Worm (Caenorhabditis elegans) whole organism, young adult: ENCODE results near the gene srxa-1.

Source experiments
- B0019.2 ChIP-seq: fragments of 200-800 bp; sonication (Bioruptor generic); conservative IDR thresholded peaks from 2 replicates; pipeline ENCODE4 v1.3.6; 2022; ENCODE audit warnings: missing genetic modification reagents, missing genetic modification characterization, missing compliant biosample characterization
- B0336.3 ChIP-seq: fragments of 200-800 bp; sonication (Bioruptor generic); IDR thresholded peaks from 2 replicates; pipeline ENCODE4 v1.3.6; 2022; ENCODE audit warnings: missing genetic modification characterization, missing compliant biosample characterization
- C17E4.6 ChIP-seq: fragments of 200-800 bp; sonication (Bioruptor generic); IDR thresholded peaks from 2 replicates; pipeline ENCODE4 v1.3.6; 2022; ENCODE audit warnings: missing genetic modification reagents, missing genetic modification characterization, missing compliant biosample characterization
- D2030.7 ChIP-seq: fragments of 200-800 bp; sonication (Bioruptor generic); IDR thresholded peaks from 2 replicates; pipeline ENCODE4 v1.3.6; 2022; ENCODE audit warnings: missing genetic modification reagents, missing genetic modification characterization, missing compliant biosample characterization
- F10E7.11 ChIP-seq: sonication (generic microtip); optimal IDR thresholded peaks from 2 replicates; lab custom pipeline; 2017; ENCODE audit warnings: mild to moderate bottlenecking, missing genetic modification characterization, moderate library complexity, missing compliant biosample characterization
- F22D6.2 ChIP-seq: sonication (generic microtip); optimal IDR thresholded peaks from 2 replicates; lab custom pipeline; 2016; ENCODE audit warnings: mild to moderate bottlenecking, missing genetic modification characterization, missing compliant biosample characterization
- F33H1.4 ChIP-seq: fragments of 200-800 bp; sonication (Bioruptor generic); IDR thresholded peaks from 2 replicates; pipeline ENCODE4 v1.3.6; 2022; ENCODE audit warnings: missing genetic modification reagents, missing genetic modification characterization, missing compliant biosample characterization
- F39B2.1 ChIP-seq: fragments of 200-800 bp; sonication (Bioruptor generic); IDR thresholded peaks from 2 replicates; pipeline ENCODE4 v1.3.6; 2022; ENCODE audit warnings: missing genetic modification reagents, missing genetic modification characterization, missing compliant biosample characterization
- F49E8.2 ChIP-seq: sonication (generic microtip); optimal IDR thresholded peaks from 3 replicates; lab custom pipeline; 2017; ENCODE audit warnings: missing genetic modification characterization, mild to moderate bottlenecking, missing compliant biosample characterization, antibody characterized with exemption, moderate library complexity; ENCODE audit not compliant: insufficient read depth
- K12H6.12 ChIP-seq: fragments of 200-800 bp; sonication (Bioruptor generic); optimal IDR thresholded peaks from 2 replicates; lab custom pipeline; 2018; ENCODE audit warnings: mild to moderate bottlenecking, missing genetic modification characterization, missing compliant biosample characterization
- Y79H2A.3 ChIP-seq: fragments of 200-800 bp; sonication (Bioruptor generic); conservative IDR thresholded peaks from 2 replicates; pipeline ENCODE4 v1.3.6; 2022; ENCODE audit warnings: missing genetic modification reagents, missing genetic modification characterization, missing compliant biosample characterization
- aptf-2 ChIP-seq: fragments of 200-800 bp; sonication (Bioruptor generic); conservative IDR thresholded peaks from 2 replicates; pipeline ENCODE4 v1.3.6; 2022; ENCODE audit warnings: missing genetic modification reagents, missing genetic modification characterization, missing compliant biosample characterization
- atf-7 ChIP-seq: sonication (generic microtip); optimal IDR thresholded peaks from 2 replicates; lab custom pipeline; 2017; ENCODE audit warnings: mild to moderate bottlenecking, missing genetic modification characterization, missing compliant biosample characterization
- athp-1 ChIP-seq: sonication (generic microtip); optimal IDR thresholded peaks from 2 replicates; lab custom pipeline; 2017; ENCODE audit warnings: mild to moderate bottlenecking, missing genetic modification characterization, missing compliant biosample characterization
- attf-5 ChIP-seq: fragments of 200-800 bp; sonication (Bioruptor generic); optimal IDR thresholded peaks from 2 replicates; lab custom pipeline; 2018; ENCODE audit warnings: mild to moderate bottlenecking, missing genetic modification characterization, missing compliant biosample characterization
- die-1 ChIP-seq: sonication (generic microtip); optimal IDR thresholded peaks from 2 replicates; lab custom pipeline; 2016; ENCODE audit warnings: missing genotype, mild to moderate bottlenecking, missing genetic modification characterization, missing compliant biosample characterization
- efl-1 ChIP-seq: fragments of 150-350 bp; optimal IDR thresholded peaks from 2 replicates; lab custom pipeline; 2014; ENCODE audit warnings: missing biosample characterization, missing genetic modification reagents, missing genetic modification characterization
- egl-44 ChIP-seq: fragments of 200-800 bp; sonication (Bioruptor generic); IDR thresholded peaks from 2 replicates; pipeline ENCODE4 v1.3.6; 2022; ENCODE audit warnings: missing genetic modification reagents, missing genetic modification characterization, missing compliant biosample characterization
- egrh-3 ChIP-seq: fragments of 200-800 bp; sonication (Bioruptor generic); IDR thresholded peaks from 2 replicates; pipeline ENCODE4 v1.3.6; 2022; ENCODE audit warnings: missing genetic modification reagents, missing genetic modification characterization, missing compliant biosample characterization
- fkh-3 ChIP-seq: sonication (generic microtip); optimal IDR thresholded peaks from 2 replicates; lab custom pipeline; 2016; ENCODE audit warnings: mild to moderate bottlenecking, missing genetic modification characterization, missing compliant biosample characterization
- gei-17 ChIP-seq: fragments of 200-800 bp; sonication (Bioruptor generic); optimal IDR thresholded peaks from 2 replicates; lab custom pipeline; 2018; ENCODE audit warnings: mild to moderate bottlenecking, missing genetic modification characterization, missing compliant biosample characterization
- him-1 ChIP-seq: sonication (generic microtip); optimal IDR thresholded peaks from 2 replicates; lab custom pipeline; 2016; ENCODE audit warnings: missing genotype, missing genetic modification reagents, missing genetic modification characterization, missing compliant biosample characterization
- let-607 ChIP-seq, 2 experiments: fragments of 200-800 bp in 1 of 2; sonication (Bioruptor generic) in 1 of 2; sonication (generic microtip) in 1 of 2; optimal IDR thresholded peaks; 2 replicates each; lab custom pipeline; 2016 to 2018; ENCODE audit warnings: mild to moderate bottlenecking in 2 of 2, missing compliant biosample characterization in 2 of 2, missing genetic modification characterization in 2 of 2, moderate library complexity in 2 of 2, missing genotype in 1 of 2
- lin-35 ChIP-seq, 3 experiments: fragments of 150-350 bp in 2 of 3; sonication (generic microtip) in 1 of 3; optimal IDR thresholded peaks; 2 replicates each; lab custom pipeline; 2014 to 2018; ENCODE audit warnings: missing biosample characterization in 3 of 3, missing genetic modification characterization in 3 of 3, missing genetic modification reagents in 3 of 3
- lin-54 ChIP-seq: fragments of 200-800 bp; sonication (Bioruptor generic); optimal IDR thresholded peaks from 2 replicates; lab custom pipeline; 2018; ENCODE audit warnings: mild to moderate bottlenecking, missing genetic modification characterization, missing compliant biosample characterization
- madf-3 ChIP-seq: fragments of 200-800 bp; sonication (Bioruptor generic); IDR thresholded peaks from 2 replicates; pipeline ENCODE4 v1.3.6; 2022; ENCODE audit warnings: missing genetic modification reagents, missing genetic modification characterization, missing compliant biosample characterization
- madf-6 ChIP-seq: fragments of 200-800 bp; sonication (Bioruptor generic); IDR thresholded peaks from 2 replicates; pipeline ENCODE4 v1.3.6; 2022; ENCODE audit warnings: missing genetic modification reagents, missing genetic modification characterization, missing compliant biosample characterization
- madf-8 ChIP-seq: fragments of 200-800 bp; sonication (Bioruptor generic); conservative IDR thresholded peaks from 2 replicates; pipeline ENCODE4 v1.3.6; 2022; ENCODE audit warnings: missing genetic modification reagents, missing genetic modification characterization, missing compliant biosample characterization
- mcd-1 ChIP-seq: fragments of 200-800 bp; sonication (Bioruptor generic); IDR thresholded peaks from 2 replicates; pipeline ENCODE4 v1.3.6; 2022; ENCODE audit warnings: missing genetic modification reagents, missing genetic modification characterization, missing compliant biosample characterization
- nhr-27 ChIP-seq: fragments of 200-800 bp; sonication (Bioruptor generic); optimal IDR thresholded peaks from 2 replicates; lab custom pipeline; 2018; ENCODE audit warnings: mild to moderate bottlenecking, missing genetic modification characterization, moderate library complexity, missing compliant biosample characterization
- pha-4 ChIP-seq: fragments of 150-350 bp; sonication (generic microtip); optimal IDR thresholded peaks from 2 replicates; lab custom pipeline; 2014; ENCODE audit warnings: missing biosample characterization, missing genetic modification reagents, missing genetic modification characterization
- rcor-1 ChIP-seq: fragments of 200-800 bp; sonication (Bioruptor generic); IDR thresholded peaks from 2 replicates; pipeline ENCODE4 v1.3.6; 2022; ENCODE audit warnings: missing genetic modification reagents, missing genetic modification characterization, missing compliant biosample characterization
- repo-1 ChIP-seq: sonication (generic microtip); optimal IDR thresholded peaks from 2 replicates; lab custom pipeline; 2017; ENCODE audit warnings: mild to moderate bottlenecking, missing genetic modification characterization, missing compliant biosample characterization
- sea-2 ChIP-seq: fragments of 200-800 bp; sonication (Bioruptor generic); IDR thresholded peaks from 2 replicates; pipeline ENCODE4 v1.3.6; 2022; ENCODE audit warnings: missing genetic modification characterization, missing compliant biosample characterization
- unc-130 ChIP-seq: sonication (generic microtip); optimal IDR thresholded peaks from 2 replicates; lab custom pipeline; 2016; ENCODE audit warnings: missing genetic modification reagents, missing genetic modification characterization, missing compliant biosample characterization
- unc-62 ChIP-seq: fragments of 150-350 bp; optimal IDR thresholded peaks from 2 replicates; lab custom pipeline; 2014; ENCODE audit warnings: missing biosample characterization, missing genetic modification reagents, missing genetic modification characterization
- xnd-1 ChIP-seq: sonication (generic microtip); optimal IDR thresholded peaks from 2 replicates; lab custom pipeline; 2016; ENCODE audit warnings: missing genotype, missing genetic modification reagents, missing genetic modification characterization, missing compliant biosample characterization
- zfh-2 ChIP-seq: fragments of 200-800 bp; sonication (Bioruptor generic); conservative IDR thresholded peaks from 2 replicates; pipeline ENCODE4 v1.3.6; 2022; ENCODE audit warnings: missing genetic modification reagents, missing genetic modification characterization, missing compliant biosample characterization
- ztf-18 ChIP-seq: sonication (generic microtip); optimal IDR thresholded peaks from 2 replicates; lab custom pipeline; 2016; ENCODE audit warnings: missing genotype, mild to moderate bottlenecking, missing genetic modification characterization, missing compliant biosample characterization
- ztf-25 ChIP-seq: fragments of 200-800 bp; sonication (Bioruptor generic); IDR thresholded peaks from 2 replicates; pipeline ENCODE4 v1.3.6; 2022; ENCODE audit warnings: missing genetic modification reagents, missing genetic modification characterization, missing compliant biosample characterization
- ztf-26 ChIP-seq: sonication (generic microtip); optimal IDR thresholded peaks from 2 replicates; lab custom pipeline; 2017; ENCODE audit warnings: missing genetic modification characterization, missing compliant biosample characterization
- ztf-28 ChIP-seq: fragments of 200-800 bp; sonication (Bioruptor generic); IDR thresholded peaks from 2 replicates; pipeline ENCODE4 v1.3.6; 2022; ENCODE audit warnings: missing genetic modification reagents, missing genetic modification characterization, missing compliant biosample characterization
- ztf-6 ChIP-seq: fragments of 200-800 bp; sonication (Bioruptor generic); IDR thresholded peaks from 2 replicates; pipeline ENCODE4 v1.3.6; 2022; ENCODE audit warnings: missing genetic modification reagents, missing genetic modification characterization, missing compliant biosample characterization

The srxa-1 gene

ce11 chrV:20689481-20690039, 42.3 kb upstream of the srxa-1 start, which contains the start of gene F53F8.3:
Gene F53F8.3, minus strand, starts transcription at chrV:20689531.
- TF ChIP-seq ztf-18 = no peak
- TF ChIP-seq nhr-27 (tag; lab: Kevin White, UChicago) = no peak
- peak; percentile 95 for TF ChIP-seq aptf-2
- TF ChIP-seq B0336.3 (GFP tag; lab: Robert Waterston, UW) = no peak
- no peak for TF ChIP-seq mcd-1 (GFP tag; lab: Robert Waterston, UW)
- TF ChIP-seq athp-1 (tag; lab: Kevin White, UChicago) = no peak
- no peak for TF ChIP-seq atf-7 (tag; lab: Kevin White, UChicago)
- peak; percentile 56 for TF ChIP-seq efl-1
- no peak for TF ChIP-seq sea-2 (GFP tag; lab: Robert Waterston, UW)
- TF ChIP-seq die-1 (tag; lab: Kevin White, UChicago) = no peak
- no peak for TF ChIP-seq B0019.2 (GFP tag; lab: Robert Waterston, UW)
- no peak for TF ChIP-seq xnd-1 (tag; lab: Kevin White, UChicago)
- peak; percentile 58 for TF ChIP-seq madf-6 (GFP tag; lab: Robert Waterston, UW)
- TF ChIP-seq F49E8.2 (tag; lab: Kevin White, UChicago) = no peak
- TF ChIP-seq Y79H2A.3 (GFP tag; lab: Robert Waterston, UW) = no peak
- TF ChIP-seq him-1 (tag; lab: Kevin White, UChicago) = no peak
- no peak for TF ChIP-seq madf-3 (GFP tag; lab: Robert Waterston, UW)
- TF ChIP-seq unc-130 (GFP tag; lab: Kevin White, UChicago) = no peak
- TF ChIP-seq egl-44 (GFP tag; lab: Robert Waterston, UW) = no peak
- TF ChIP-seq rcor-1 = no peak

DNA sequence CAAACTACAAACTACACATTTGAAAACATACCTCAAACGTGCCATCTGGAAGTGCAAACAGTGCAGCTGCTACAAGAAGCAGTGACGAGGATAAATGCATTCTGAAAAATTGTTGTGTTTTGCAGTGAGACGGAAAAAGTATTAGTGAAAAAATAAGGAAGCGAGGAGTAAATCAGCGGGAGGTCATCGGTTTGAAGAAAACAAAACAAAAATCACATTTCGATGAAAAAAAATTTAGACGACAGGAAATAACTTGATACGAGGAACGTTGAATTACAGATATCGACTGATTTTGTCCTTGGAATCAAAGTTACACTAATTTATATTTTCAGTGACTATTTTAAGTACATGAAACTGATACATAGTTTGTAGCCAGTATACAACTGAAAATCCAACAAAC, 40.3 kb upstream of the srxa-1 start, which contains the start of gene F53F8.4:
Gene F53F8.4, minus strand, starts transcription at position 101 of the 400 bp plus-strand sequence.
- TF ChIP-seq F49E8.2 (tag; lab: Kevin White, UChicago) (no peak), ztf-25 (GFP tag; lab: Robert Waterston, UW) (no peak), let-607 (tag; optimal IDR thresholded peaks at IDR 0.05; lab: Kevin White, UChicago) (no peak), unc-62 (GFP tag; lab: Kevin White, UChicago) (no peak), madf-8 (GFP tag; lab: Robert Waterston, UW) (no peak), C17E4.6 (no peak), F10E7.11 (no peak), Y79H2A.3 (GFP tag; lab: Robert Waterston, UW) (no peak), unc-130 (GFP tag; lab: Kevin White, UChicago) (no peak), D2030.7 (GFP tag; lab: Robert Waterston, UW) (no peak), efl-1 (no peak), K12H6.12 (tag; lab: Kevin White, UChicago) (no peak), ztf-6 (GFP tag; lab: Robert Waterston, UW) (no peak)

ce11 chrV:20692903-20693302, 39.0 kb upstream of the srxa-1 start:
- TF ChIP-seq ztf-28 (GFP tag; lab: Robert Waterston, UW) = no peak
- TF ChIP-seq ztf-26 (tag; lab: Kevin White, UChicago) = no peak
- no peak for TF ChIP-seq pha-4 (tag; lab: Kevin White, UChicago)
- TF ChIP-seq ztf-25 (GFP tag; lab: Robert Waterston, UW) = no peak
- no peak for TF ChIP-seq egrh-3 (GFP tag; lab: Robert Waterston, UW)
- TF ChIP-seq lin-35 (GFP tag; optimal IDR thresholded peaks at IDR 0.05; lab: Kevin White, UChicago) = no peak
- TF ChIP-seq gei-17 = no peak
- TF ChIP-seq repo-1 (tag; lab: Kevin White, UChicago) = no peak
- TF ChIP-seq Y79H2A.3 (GFP tag; lab: Robert Waterston, UW) = no peak
- TF ChIP-seq F39B2.1 (GFP tag; lab: Robert Waterston, UW) = no peak
- no peak for TF ChIP-seq zfh-2 (GFP tag; lab: Robert Waterston, UW)
- no peak for TF ChIP-seq F22D6.2
- no peak for TF ChIP-seq aptf-2
- TF ChIP-seq lin-54 (GFP tag; lab: Kevin White, UChicago) = no peak
- no peak for TF ChIP-seq F33H1.4 (GFP tag; lab: Robert Waterston, UW)
- TF ChIP-seq fkh-3 (tag; lab: Kevin White, UChicago) = no peak
- TF ChIP-seq attf-5 (GFP tag; lab: Kevin White, UChicago) = no peak
